Worm (Caenorhabditis elegans) whole organism, young adult: Measurements from ENCODE around the gene idpc-7.

Experiments
- B0019.2 ChIP-seq: fragments of 200-800 bp; sonication (Bioruptor generic); conservative IDR thresholded peaks from 2 replicates; pipeline ENCODE4 v1.3.6; 2022; ENCODE audit warnings: missing genetic modification reagents, missing genetic modification characterization, missing compliant biosample characterization
- D2030.7 ChIP-seq: fragments of 200-800 bp; sonication (Bioruptor generic); IDR thresholded peaks from 2 replicates; pipeline ENCODE4 v1.3.6; 2022; ENCODE audit warnings: missing genetic modification reagents, missing genetic modification characterization, missing compliant biosample characterization
- F33H1.4 ChIP-seq: fragments of 200-800 bp; sonication (Bioruptor generic); IDR thresholded peaks from 2 replicates; pipeline ENCODE4 v1.3.6; 2022; ENCODE audit warnings: missing genetic modification reagents, missing genetic modification characterization, missing compliant biosample characterization
- F39B2.1 ChIP-seq: fragments of 200-800 bp; sonication (Bioruptor generic); IDR thresholded peaks from 2 replicates; pipeline ENCODE4 v1.3.6; 2022; ENCODE audit warnings: missing genetic modification reagents, missing genetic modification characterization, missing compliant biosample characterization
- F49E8.2 ChIP-seq: sonication (generic microtip); optimal IDR thresholded peaks from 3 replicates; lab custom pipeline; 2017; ENCODE audit warnings: missing genetic modification characterization, mild to moderate bottlenecking, missing compliant biosample characterization, antibody characterized with exemption, moderate library complexity; ENCODE audit not compliant: insufficient read depth
- F57C9.4 ChIP-seq: sonication (generic microtip); optimal IDR thresholded peaks from 2 replicates; lab custom pipeline; 2017; ENCODE audit warnings: mild to moderate bottlenecking, missing genetic modification characterization, missing compliant biosample characterization
- Y56A3A.18 ChIP-seq: fragments of 200-800 bp; sonication (Bioruptor generic); IDR thresholded peaks from 2 replicates; pipeline ENCODE4 v1.3.6; 2022; ENCODE audit warnings: missing genetic modification reagents, missing genetic modification characterization, missing compliant biosample characterization
- Y95B8A.8 ChIP-seq: fragments of 200-800 bp; sonication (Bioruptor generic); IDR thresholded peaks from 2 replicates; pipeline ENCODE4 v1.3.6; 2022; ENCODE audit warnings: missing genetic modification reagents, missing genetic modification characterization, missing compliant biosample characterization
- attf-6 ChIP-seq: fragments of 200-800 bp; sonication (Bioruptor generic); IDR thresholded peaks from 2 replicates; pipeline ENCODE4 v1.3.6; 2022; ENCODE audit warnings: missing genetic modification reagents, missing genetic modification characterization, missing compliant biosample characterization
- bed-1 ChIP-seq: fragments of 200-800 bp; sonication (Bioruptor generic); IDR thresholded peaks from 2 replicates; pipeline ENCODE4 v1.3.6; 2022; ENCODE audit warnings: missing genetic modification reagents, missing genetic modification characterization, missing compliant biosample characterization
- bed-2 ChIP-seq: fragments of 200-800 bp; sonication (Bioruptor generic); IDR thresholded peaks from 2 replicates; pipeline ENCODE4 v1.3.6; 2022; ENCODE audit warnings: missing genetic modification reagents, missing genetic modification characterization, missing compliant biosample characterization
- ccch-3 ChIP-seq: fragments of 200-800 bp; sonication (Bioruptor generic); optimal IDR thresholded peaks from 2 replicates; lab custom pipeline; 2018; ENCODE audit warnings: mild to moderate bottlenecking, missing genetic modification characterization, missing compliant biosample characterization
- ceh-100 ChIP-seq: fragments of 200-800 bp; sonication (Bioruptor generic); IDR thresholded peaks from 2 replicates; pipeline ENCODE4 v1.3.6; 2022; ENCODE audit warnings: missing genetic modification reagents, missing genetic modification characterization, missing compliant biosample characterization
- ceh-27 ChIP-seq: fragments of 200-800 bp; sonication (Bioruptor generic); optimal IDR thresholded peaks from 2 replicates; lab custom pipeline; 2018; ENCODE audit warnings: mild to moderate bottlenecking, missing genetic modification characterization, moderate library complexity, missing compliant biosample characterization
- ceh-40 ChIP-seq: fragments of 200-800 bp; sonication (Bioruptor generic); IDR thresholded peaks from 2 replicates; pipeline ENCODE4 v1.3.6; 2022; ENCODE audit warnings: missing genetic modification characterization, missing compliant biosample characterization
- ceh-58 ChIP-seq: fragments of 200-800 bp; sonication (Bioruptor generic); IDR thresholded peaks from 2 replicates; pipeline ENCODE4 v1.3.6; 2022; ENCODE audit warnings: missing genetic modification characterization, missing compliant biosample characterization
- ceh-91 ChIP-seq: fragments of 200-800 bp; sonication (Bioruptor generic); IDR thresholded peaks from 2 replicates; pipeline ENCODE4 v1.3.6; 2022; ENCODE audit warnings: missing genetic modification reagents, missing genetic modification characterization, missing compliant biosample characterization
- dox-1 ChIP-seq: fragments of 200-800 bp; sonication (Bioruptor generic); IDR thresholded peaks from 2 replicates; pipeline ENCODE4 v1.3.6; 2022; ENCODE audit warnings: missing genetic modification reagents, missing genetic modification characterization, missing compliant biosample characterization
- dpl-1 ChIP-seq: fragments of 150-350 bp; optimal IDR thresholded peaks from 2 replicates; lab custom pipeline; 2014; ENCODE audit warnings: missing biosample characterization, missing genetic modification reagents, missing genetic modification characterization
- egl-44 ChIP-seq: fragments of 200-800 bp; sonication (Bioruptor generic); IDR thresholded peaks from 2 replicates; pipeline ENCODE4 v1.3.6; 2022; ENCODE audit warnings: missing genetic modification reagents, missing genetic modification characterization, missing compliant biosample characterization
- egrh-3 ChIP-seq: fragments of 200-800 bp; sonication (Bioruptor generic); IDR thresholded peaks from 2 replicates; pipeline ENCODE4 v1.3.6; 2022; ENCODE audit warnings: missing genetic modification reagents, missing genetic modification characterization, missing compliant biosample characterization
- ekl-4 ChIP-seq: fragments of 200-800 bp; sonication (Bioruptor generic); IDR thresholded peaks from 2 replicates; pipeline ENCODE4 v1.3.6; 2022; ENCODE audit warnings: missing genetic modification reagents, missing genetic modification characterization, missing compliant biosample characterization
- hsf-1 ChIP-seq: fragments of 200-800 bp; sonication (Bioruptor generic); IDR thresholded peaks from 2 replicates; pipeline ENCODE4 v1.3.6; 2022; ENCODE audit warnings: missing genetic modification reagents, missing genetic modification characterization, missing compliant biosample characterization
- let-526 ChIP-seq: fragments of 200-800 bp; sonication (Bioruptor generic); IDR thresholded peaks from 2 replicates; pipeline ENCODE4 v1.3.6; 2022; ENCODE audit warnings: missing genetic modification reagents, missing genetic modification characterization, missing compliant biosample characterization
- lir-1 ChIP-seq: fragments of 200-800 bp; sonication (Bioruptor generic); conservative IDR thresholded peaks from 2 replicates; pipeline ENCODE4 v1.3.6; 2022; ENCODE audit warnings: missing genetic modification reagents, missing genetic modification characterization, missing compliant biosample characterization
- madf-3 ChIP-seq: fragments of 200-800 bp; sonication (Bioruptor generic); IDR thresholded peaks from 2 replicates; pipeline ENCODE4 v1.3.6; 2022; ENCODE audit warnings: missing genetic modification reagents, missing genetic modification characterization, missing compliant biosample characterization
- madf-6 ChIP-seq: fragments of 200-800 bp; sonication (Bioruptor generic); IDR thresholded peaks from 2 replicates; pipeline ENCODE4 v1.3.6; 2022; ENCODE audit warnings: missing genetic modification reagents, missing genetic modification characterization, missing compliant biosample characterization
- nfyb-1 ChIP-seq: fragments of 200-800 bp; sonication (Bioruptor generic); IDR thresholded peaks from 2 replicates; pipeline ENCODE4 v1.3.6; 2022; ENCODE audit warnings: missing genetic modification reagents, missing genetic modification characterization, missing compliant biosample characterization
- pbrm-1 ChIP-seq: fragments of 200-800 bp; sonication (Bioruptor generic); IDR thresholded peaks from 2 replicates; pipeline ENCODE4 v1.3.6; 2022; ENCODE audit warnings: missing genetic modification reagents, missing genetic modification characterization, missing compliant biosample characterization
- rcor-1 ChIP-seq: fragments of 200-800 bp; sonication (Bioruptor generic); IDR thresholded peaks from 2 replicates; pipeline ENCODE4 v1.3.6; 2022; ENCODE audit warnings: missing genetic modification reagents, missing genetic modification characterization, missing compliant biosample characterization
- sea-2 ChIP-seq: fragments of 200-800 bp; sonication (Bioruptor generic); IDR thresholded peaks from 2 replicates; pipeline ENCODE4 v1.3.6; 2022; ENCODE audit warnings: missing genetic modification characterization, missing compliant biosample characterization
- snpc-1.1 ChIP-seq: sonication (generic microtip); optimal IDR thresholded peaks from 2 replicates; lab custom pipeline; 2017; ENCODE audit warnings: missing genetic modification characterization, mild to moderate bottlenecking, missing compliant biosample characterization, antibody characterized with exemption, moderate library complexity, missing genotype, missing genetic modification reagents; ENCODE audit not compliant: insufficient read depth
- tbp1 ChIP-seq: fragments of 200-800 bp; sonication (Bioruptor generic); optimal IDR thresholded peaks from 2 replicates; lab custom pipeline; 2018; ENCODE audit warnings: mild to moderate bottlenecking, missing genetic modification characterization, missing compliant biosample characterization
- unc-130 ChIP-seq: sonication (generic microtip); optimal IDR thresholded peaks from 2 replicates; lab custom pipeline; 2016; ENCODE audit warnings: missing genetic modification reagents, missing genetic modification characterization, missing compliant biosample characterization
- unc-62 ChIP-seq: fragments of 150-350 bp; optimal IDR thresholded peaks from 2 replicates; lab custom pipeline; 2014; ENCODE audit warnings: missing biosample characterization, missing genetic modification reagents, missing genetic modification characterization
- ztf-28 ChIP-seq: fragments of 200-800 bp; sonication (Bioruptor generic); IDR thresholded peaks from 2 replicates; pipeline ENCODE4 v1.3.6; 2022; ENCODE audit warnings: missing genetic modification reagents, missing genetic modification characterization, missing compliant biosample characterization

The idpc-7 gene

ce11 chrV:9608256-9608655, 10.6 kb downstream of the idpc-7 start, which contains the start of gene dop-2:
TSS of gene dop-2 (plus strand) at chrV:9608556.
- no peak for TF ChIP-seq unc-130
- no peak for TF ChIP-seq bed-1 (GFP tag; lab: Robert Waterston, UW)
- TF ChIP-seq F49E8.2 (tag; lab: Kevin White, UChicago) = no peak
- no peak for TF ChIP-seq F33H1.4
- TF ChIP-seq lir-1 (GFP tag; lab: Robert Waterston, UW) = no peak
- TF ChIP-seq ekl-4 = no peak
- no peak for TF ChIP-seq pbrm-1 (GFP tag; lab: Robert Waterston, UW)
- TF ChIP-seq ceh-27 (GFP tag; lab: Kevin White, UChicago) = no peak
- no peak for TF ChIP-seq ztf-28 (GFP tag; lab: Robert Waterston, UW)
- TF ChIP-seq bed-2 (GFP tag; lab: Robert Waterston, UW) = no peak
- no peak for TF ChIP-seq ccch-3 (GFP tag; lab: Kevin White, UChicago)
- no peak for TF ChIP-seq unc-62
- TF ChIP-seq ceh-91 (GFP tag; lab: Robert Waterston, UW) = no peak
- TF ChIP-seq sea-2 (GFP tag; lab: Robert Waterston, UW) = no peak
- TF ChIP-seq Y56A3A.18 (GFP tag; lab: Robert Waterston, UW) = no peak
- TF ChIP-seq dpl-1 (GFP tag; lab: Kevin White, UChicago) = no peak
- TF ChIP-seq snpc-1.1 = no peak

- TF ChIP-seq rcor-1 (GFP tag; lab: Robert Waterston, UW) = peak; percentile 60
- TF ChIP-seq Y95B8A.8 (GFP tag; lab: Robert Waterston, UW) = peak; percentile 22; the same call in 1 of the 2 replicates
- peak; percentile 62; the same call in 1 of the 2 replicates for TF ChIP-seq egl-44 (GFP tag; lab: Robert Waterston, UW)
- TF ChIP-seq dox-1 (GFP tag; lab: Robert Waterston, UW) = peak; percentile 96
- 0 out of 2 replicates have a peak, but pooled peaks have one; percentile 55 for TF ChIP-seq B0019.2 (GFP tag; lab: Robert Waterston, UW)
- TF ChIP-seq madf-3 (GFP tag; lab: Robert Waterston, UW) = peak; percentile 82
- TF ChIP-seq hsf-1 (GFP tag; lab: Robert Waterston, UW) = peak; percentile 99
- 0 out of 2 replicates have a peak, but pooled peaks have one; percentile 40 for TF ChIP-seq nfyb-1
- TF ChIP-seq D2030.7 (GFP tag; lab: Robert Waterston, UW) = peak; percentile 59; the same call in 1 of the 2 replicates
- TF ChIP-seq ceh-91 (GFP tag; lab: Robert Waterston, UW) = peak; percentile 12; the same call in 1 of the 2 replicates
- 0 out of 2 replicates have a peak, but pooled peaks have one; percentile 56 for TF ChIP-seq ceh-40
- peak; percentile 66 for TF ChIP-seq egrh-3
- peak; percentile 77 for TF ChIP-seq ekl-4
- TF ChIP-seq Y56A3A.18 (GFP tag; lab: Robert Waterston, UW) = peak; percentile 76; the same call in 1 of the 2 replicates
- 0 out of 2 replicates have a peak, but pooled peaks have one; percentile 68 for TF ChIP-seq F39B2.1 (GFP tag; lab: Robert Waterston, UW)
- TF ChIP-seq madf-6 (GFP tag; lab: Robert Waterston, UW) = peak; percentile 67
- peak; percentile 66 for TF ChIP-seq attf-6 (GFP tag; lab: Robert Waterston, UW)
- peak; percentile 29; the same call in 1 of the 2 replicates for TF ChIP-seq F33H1.4
- TF ChIP-seq pbrm-1 (GFP tag; lab: Robert Waterston, UW) = peak; percentile 69
- TF ChIP-seq ceh-100 (GFP tag; lab: Robert Waterston, UW) = peak; percentile 47; the same call in 1 of the 2 replicates
Observed at ce11 chrV:9603488-9603887, 15.3 kb downstream of the idpc-7 start.

- TF ChIP-seq egrh-3 (peak; percentile 93), D2030.7 (GFP tag; lab: Robert Waterston, UW) (peak; percentile 17; the same call in 1 of the 2 replicates), F33H1.4 (peak; percentile 51)
Observed at ce11 chrV:9601904-9602303, 16.9 kb downstream of the idpc-7 start.

- no peak for TF ChIP-seq tbp1
- no peak for TF ChIP-seq ceh-40
- TF ChIP-seq F57C9.4 (tag; lab: Kevin White, UChicago) = no peak
- TF ChIP-seq ceh-58 (GFP tag; lab: Robert Waterston, UW) = no peak
- no peak for TF ChIP-seq let-526 (GFP tag; lab: Robert Waterston, UW)
- TF ChIP-seq, all 124 proteins: peak for 0
Observed at ce11 chrV:9590317-9590716, 28.5 kb downstream of the idpc-7 start, which contains the start of gene K09G1.2. TSS of gene K09G1.2 (plus strand) at chrV:9590617.
